Fruit fly (Drosophila melanogaster) whole organism, embryonic: ENCODE data around the gene CG42399.

ENCODE experiments used
- B-H2 ChIP-seq: fragments of 200-800 bp; sonication (Bioruptor generic); optimal IDR thresholded peaks from 2 replicates; lab custom pipeline; 2018; ENCODE audit warnings: missing biosample characterization, mild to moderate bottlenecking, missing genetic modification characterization
- CG10147 ChIP-seq: fragments of 200-800 bp; sonication (Bioruptor generic); optimal IDR thresholded peaks from 2 replicates; lab custom pipeline; 2019; ENCODE audit warnings: missing biosample characterization, mild to moderate bottlenecking, missing genetic modification characterization, moderate library complexity
- CG10431 ChIP-seq: fragments of 200-800 bp; sonication (Bioruptor generic); optimal IDR thresholded peaks from 3 replicates; lab custom pipeline; 2018; ENCODE audit warnings: missing biosample characterization, mild to moderate bottlenecking, missing genetic modification characterization
- CG11247 ChIP-seq: fragments of 200-800 bp; sonication (Bioruptor generic); IDR thresholded peaks from 2 replicates; pipeline ENCODE4 v1.3.6; 2022; ENCODE audit warnings: missing biosample characterization, missing genetic modification characterization
- CG12769 ChIP-seq: fragments of 200-800 bp; sonication (Bioruptor generic); optimal IDR thresholded peaks from 2 replicates; lab custom pipeline; 2019; ENCODE audit warnings: missing biosample characterization, mild to moderate bottlenecking, missing genetic modification characterization, moderate library complexity
- CG13287 ChIP-seq: fragments of 200-800 bp; sonication (Bioruptor generic); IDR thresholded peaks from 2 replicates; pipeline ENCODE4 v1.3.6; 2022; ENCODE audit warnings: missing biosample characterization, missing genetic modification characterization; ENCODE audit not compliant: partially characterized antibody
- CG15269 ChIP-seq: fragments of 200-800 bp; sonication (Bioruptor generic); optimal IDR thresholded peaks from 2 replicates; lab custom pipeline; 2018; ENCODE audit warnings: missing biosample characterization, mild to moderate bottlenecking, missing genetic modification characterization, moderate library complexity
- CG18011 ChIP-seq: fragments of 200-800 bp; sonication (Bioruptor generic); optimal IDR thresholded peaks from 2 replicates; lab custom pipeline; 2017; ENCODE audit warnings: missing biosample characterization, missing genetic modification characterization, mild to moderate bottlenecking, moderate library complexity, missing genotype
- CG18476 ChIP-seq: fragments of 200-800 bp; sonication (Bioruptor generic); optimal IDR thresholded peaks from 2 replicates; lab custom pipeline; 2016; ENCODE audit warnings: missing biosample characterization, mild to moderate bottlenecking, missing genetic modification characterization
- CG18619 ChIP-seq: fragments of 200-800 bp; sonication (Bioruptor generic); optimal IDR thresholded peaks from 3 replicates; lab custom pipeline; 2017; ENCODE audit warnings: missing biosample characterization, mild to moderate bottlenecking, missing genetic modification characterization
- CG2678 ChIP-seq: fragments of 200-800 bp; sonication (Bioruptor generic); optimal IDR thresholded peaks from 3 replicates; lab custom pipeline; 2019; ENCODE audit warnings: missing biosample characterization, mild to moderate bottlenecking, missing genetic modification characterization, moderate library complexity
- CG5245 ChIP-seq: fragments of 200-800 bp; sonication (Bioruptor generic); optimal IDR thresholded peaks from 3 replicates; lab custom pipeline; 2016; ENCODE audit warnings: missing biosample characterization, missing genetic modification characterization
- CG6254 ChIP-seq: fragments of 200-800 bp; sonication (Bioruptor generic); optimal IDR thresholded peaks from 3 replicates; lab custom pipeline; 2017; ENCODE audit warnings: mild to moderate bottlenecking, missing biosample characterization, missing genetic modification reagents, missing genetic modification characterization
- CG6683 ChIP-seq: fragments of 200-800 bp; sonication (Bioruptor generic); optimal IDR thresholded peaks from 2 replicates; lab custom pipeline; 2017; ENCODE audit warnings: missing biosample characterization, mild to moderate bottlenecking, missing genetic modification characterization, missing genetic modification reagents
- CG7372 ChIP-seq: fragments of 200-800 bp; sonication (Bioruptor generic); IDR thresholded peaks from 2 replicates; pipeline ENCODE4 v1.3.6; 2022; ENCODE audit warnings: missing biosample characterization, missing genetic modification characterization
- CG7928 ChIP-seq: fragments of 200-800 bp; sonication (Bioruptor generic); optimal IDR thresholded peaks from 2 replicates; lab custom pipeline; 2017; ENCODE audit warnings: missing biosample characterization, mild to moderate bottlenecking, missing genetic modification characterization
- CkIIα-i1 ChIP-seq: fragments of 200-800 bp; sonication (Bioruptor generic); IDR thresholded peaks from 2 replicates; pipeline ENCODE4 v1.3.6; 2022; ENCODE audit warnings: missing biosample characterization, missing genetic modification characterization
- Fer3 ChIP-seq: fragments of 200-800 bp; sonication (Bioruptor generic); optimal IDR thresholded peaks from 2 replicates; lab custom pipeline; 2018; ENCODE audit warnings: missing biosample characterization, mild to moderate bottlenecking, missing genetic modification characterization, moderate library complexity
- Gug ChIP-seq: fragments of 200-800 bp; sonication (Bioruptor generic); IDR thresholded peaks from 4 replicates; pipeline ENCODE4 v1.3.6; 2022; ENCODE audit warnings: missing biosample characterization, missing genetic modification characterization
- HLHmδ ChIP-seq: fragments of 200-800 bp; sonication (Bioruptor generic); optimal IDR thresholded peaks from 2 replicates; lab custom pipeline; 2018; ENCODE audit warnings: missing biosample characterization, mild to moderate bottlenecking, missing genetic modification characterization, moderate library complexity
- HmgD ChIP-seq: fragments of 200-800 bp; sonication (Bioruptor generic); optimal IDR thresholded peaks from 3 replicates; lab custom pipeline; 2016; ENCODE audit warnings: missing biosample characterization, missing genetic modification characterization
- HmgZ ChIP-seq: fragments of 200-800 bp; sonication (Bioruptor generic); optimal IDR thresholded peaks from 2 replicates; lab custom pipeline; 2018; ENCODE audit warnings: missing biosample characterization, mild to moderate bottlenecking, missing genetic modification characterization
- Hmx ChIP-seq: fragments of 200-800 bp; sonication (Bioruptor generic); optimal IDR thresholded peaks from 2 replicates; lab custom pipeline; 2016; ENCODE audit warnings: missing biosample characterization, missing genetic modification characterization
- Mrtf ChIP-seq: fragments of 200-800 bp; sonication (Bioruptor generic); IDR thresholded peaks from 3 replicates; pipeline ENCODE4 v1.3.6; 2022; ENCODE audit warnings: missing biosample characterization, missing genetic modification characterization
- Sox102F ChIP-seq: fragments of 200-800 bp; sonication (Bioruptor generic); optimal IDR thresholded peaks from 2 replicates; lab custom pipeline; 2018; ENCODE audit warnings: missing biosample characterization, mild to moderate bottlenecking, missing genetic modification characterization, moderate library complexity
- Sry-β ChIP-seq: fragments of 200-800 bp; sonication (Bioruptor generic); optimal IDR thresholded peaks from 2 replicates; lab custom pipeline; 2018; ENCODE audit warnings: missing biosample characterization, mild to moderate bottlenecking, missing genetic modification characterization, moderate library complexity
- ac ChIP-seq: fragments of 200-800 bp; sonication (Bioruptor generic); optimal IDR thresholded peaks from 3 replicates; lab custom pipeline; 2017; ENCODE audit warnings: missing biosample characterization, mild to moderate bottlenecking, missing genetic modification characterization
- ash1 ChIP-seq: fragments of 200-800 bp; sonication (Bioruptor generic); optimal IDR thresholded peaks from 2 replicates; lab custom pipeline; 2018; ENCODE audit warnings: missing biosample characterization, mild to moderate bottlenecking, missing genetic modification characterization
- corto ChIP-seq: fragments of 200-800 bp; sonication (Bioruptor generic); optimal IDR thresholded peaks from 2 replicates; lab custom pipeline; 2016; ENCODE audit warnings: missing biosample characterization, mild to moderate bottlenecking, missing genetic modification characterization, moderate library complexity
- cwo ChIP-seq: fragments of 200-800 bp; sonication (Bioruptor generic); optimal IDR thresholded peaks from 3 replicates; lab custom pipeline; 2017; ENCODE audit warnings: missing biosample characterization, missing genetic modification characterization, mild to moderate bottlenecking, moderate library complexity, missing genetic modification reagents
- danr ChIP-seq: fragments of 200-800 bp; sonication (Bioruptor generic); IDR thresholded peaks from 2 replicates; pipeline ENCODE4 v1.3.6; 2022; ENCODE audit warnings: missing biosample characterization, missing genetic modification characterization
- dimm ChIP-seq: fragments of 200-800 bp; sonication (Bioruptor generic); IDR thresholded peaks from 2 replicates; pipeline ENCODE4 v1.3.6; 2022; ENCODE audit warnings: missing biosample characterization, missing genetic modification characterization
- disco-r ChIP-seq: fragments of 200-800 bp; sonication (Bioruptor generic); optimal IDR thresholded peaks from 2 replicates; lab custom pipeline; 2016; ENCODE audit warnings: missing biosample characterization, missing genetic modification characterization
- en ChIP-seq: fragments of 200-800 bp; sonication (Bioruptor generic); optimal IDR thresholded peaks from 2 replicates; lab custom pipeline; 2016; ENCODE audit warnings: missing biosample characterization, missing genetic modification characterization
- ewg ChIP-seq: fragments of 200-800 bp; sonication (Bioruptor generic); optimal IDR thresholded peaks from 3 replicates; lab custom pipeline; 2017; ENCODE audit warnings: mild to moderate bottlenecking, missing biosample characterization, missing genetic modification reagents, missing genetic modification characterization
- grau ChIP-seq: fragments of 200-800 bp; optimal IDR thresholded peaks from 3 replicates; lab custom pipeline; 2019; ENCODE audit warnings: missing biosample characterization, mild to moderate bottlenecking, missing genetic modification characterization, moderate library complexity
- kah ChIP-seq: fragments of 200-800 bp; sonication (Bioruptor generic); optimal IDR thresholded peaks from 2 replicates; lab custom pipeline; 2018; ENCODE audit warnings: missing biosample characterization, mild to moderate bottlenecking, missing genetic modification characterization
- ken ChIP-seq: fragments of 200-800 bp; sonication (Bioruptor generic); IDR thresholded peaks from 3 replicates; pipeline ENCODE4 v1.3.6; 2022; ENCODE audit warnings: missing biosample characterization, missing genetic modification characterization
- klu ChIP-seq: fragments of 200-800 bp; sonication (Bioruptor generic); IDR thresholded peaks from 2 replicates; pipeline ENCODE4 v1.3.6; 2022; ENCODE audit warnings: missing biosample characterization, missing genetic modification characterization
- lov ChIP-seq, 2 experiments: fragments of 200-800 bp in 1 of 2; fragments of >200 bp in 1 of 2; sonication (Bioruptor generic) in 1 of 2; IDR thresholded peaks in 1 of 2; optimal IDR thresholded peaks in 1 of 2; 2 replicates in 1 of 2; 3 replicates in 1 of 2; pipeline versions ENCODE4 v1.3.6 to Lab custom; 2017 to 2022; ENCODE audit warnings: missing biosample characterization in 1 of 2, missing genetic modification characterization in 1 of 2
- maf-S ChIP-seq: fragments of 200-800 bp; sonication (Bioruptor generic); optimal IDR thresholded peaks from 2 replicates; lab custom pipeline; 2016; ENCODE audit warnings: missing biosample characterization, missing genetic modification characterization
- onecut ChIP-seq: fragments of 200-800 bp; sonication (Bioruptor generic); IDR thresholded peaks from 2 replicates; pipeline ENCODE4 v1.3.6; 2022; ENCODE audit warnings: missing biosample characterization, missing genetic modification characterization
- ranshi ChIP-seq: fragments of 200-800 bp; sonication (Bioruptor generic); IDR thresholded peaks from 2 replicates; pipeline ENCODE4 v1.3.6; 2022; ENCODE audit warnings: missing biosample characterization, missing genetic modification characterization
- repo ChIP-seq: fragments of 200-800 bp; sonication (Bioruptor generic); optimal IDR thresholded peaks from 2 replicates; lab custom pipeline; 2016; ENCODE audit warnings: missing biosample characterization, missing genetic modification characterization
- sr ChIP-seq: fragments of 200-800 bp; sonication (Bioruptor generic); IDR thresholded peaks from 3 replicates; pipeline ENCODE4 v1.3.6; 2022; ENCODE audit warnings: missing biosample characterization, missing genetic modification characterization
- ssp ChIP-seq: fragments of 200-800 bp; sonication (Bioruptor generic); IDR thresholded peaks from 2 replicates; pipeline ENCODE4 v1.3.6; 2022; ENCODE audit warnings: missing biosample characterization, missing genetic modification characterization
- trem ChIP-seq: fragments of 200-800 bp; optimal IDR thresholded peaks from 3 replicates; lab custom pipeline; 2019; ENCODE audit warnings: missing biosample characterization, mild to moderate bottlenecking, missing genetic modification characterization, moderate library complexity

The CG42399 gene

dm6 chr2L:114429-114828 is 38.7 kb downstream of the CG42399 start, which contains the start of gene ND-15 (continued):
- TF ChIP-seq CG11247 (GFP tag; lab: Robert Waterston, UW), result no peak
- TF ChIP-seq CG18011 (GFP tag; lab: Kevin White, UChicago), result no peak
- no peak for TF ChIP-seq CkIIα-i1 (GFP tag; lab: Robert Waterston, UW)
- TF ChIP-seq CG10147, result no peak
- peak; percentile 65 for TF ChIP-seq ewg (GFP tag; lab: Kevin White, UChicago)
- no peak for TF ChIP-seq disco-r
- no peak for TF ChIP-seq sr (GFP tag; lab: Robert Waterston, UW)
- TF ChIP-seq ken, result no peak
- TF ChIP-seq dimm (GFP tag; lab: Robert Waterston, UW), result no peak
- TF ChIP-seq HmgZ (tag; lab: Kevin White, UChicago), result peak; percentile 44
- no peak for TF ChIP-seq ssp (GFP tag; lab: Robert Waterston, UW)
- TF ChIP-seq ranshi (GFP tag; lab: Robert Waterston, UW), result no peak
- no peak for TF ChIP-seq CG18476 (GFP tag; lab: Kevin White, UChicago)
- TF ChIP-seq cwo (GFP tag; lab: Kevin White, UChicago), result no peak
- TF ChIP-seq CG7928 (GFP tag; lab: Kevin White, UChicago), result peak; percentile 19
- no peak for TF ChIP-seq repo (GFP tag; lab: Kevin White, UChicago)
- no peak for TF ChIP-seq HmgD (GFP tag; lab: Kevin White, UChicago)
- no peak for TF ChIP-seq Mrtf (GFP tag; lab: Robert Waterston, UW)
- TF ChIP-seq CG12769 (tag; lab: Kevin White, UChicago), result peak; percentile 74
- TF ChIP-seq corto (GFP tag; lab: Kevin White, UChicago), result no peak
- TF ChIP-seq onecut (GFP tag; lab: Robert Waterston, UW), result no peak
- TF ChIP-seq danr (GFP tag; lab: Robert Waterston, UW), result no peak
- TF ChIP-seq CG6683 (GFP tag; lab: Kevin White, UChicago), result no peak
- TF ChIP-seq, all 482 proteins: peak for 62

dm6 chr2L:110046-110445 is 43.1 kb downstream of the CG42399 start:
- no peak for TF ChIP-seq CG2678 (tag; lab: Kevin White, UChicago)
- TF ChIP-seq HLHmδ, result no peak
- TF ChIP-seq en, result no peak
- TF ChIP-seq grau (tag; lab: Kevin White, UChicago), result no peak
- no peak for TF ChIP-seq danr (GFP tag; lab: Robert Waterston, UW)
- no peak for TF ChIP-seq ac (GFP tag; lab: Kevin White, UChicago)
- no peak for TF ChIP-seq Sry-β (GFP tag; lab: Kevin White, UChicago)

- TF ChIP-seq Fer3 (tag; lab: Kevin White, UChicago) (no peak), ash1 (GFP tag; lab: Kevin White, UChicago) (no peak), disco-r (no peak), Gug (GFP tag; lab: Robert Waterston, UW) (no peak), klu (GFP tag; lab: Robert Waterston, UW) (no peak), Sox102F (no peak), danr (GFP tag; lab: Robert Waterston, UW) (no peak), kah (GFP tag; lab: Kevin White, UChicago) (peak; percentile 22), CG13287 (GFP tag; lab: Robert Waterston, UW) (peak; percentile 33; the same call in 1 of the 2 replicates), Hmx (GFP tag; lab: Kevin White, UChicago) (no peak), lov (optimal IDR thresholded peaks at IDR 0.05; lab: Kevin White, UChicago) (no peak), lov (GFP tag; IDR thresholded peaks at IDR 0.05; lab: Robert Waterston, UW) (no peak), CG18619 (GFP tag; lab: Kevin White, UChicago) (no peak), CG7372 (GFP tag; lab: Robert Waterston, UW) (no peak), maf-S (GFP tag; lab: Kevin White, UChicago) (no peak), CG10431 (GFP tag; lab: Kevin White, UChicago) (no peak), trem (tag; lab: Kevin White, UChicago) (no peak), CG5245 (no peak), CG15269 (tag; lab: Kevin White, UChicago) (no peak), B-H2 (GFP tag; lab: Kevin White, UChicago) (no peak), CG6254 (GFP tag; lab: Kevin White, UChicago) (no peak)
Measured at dm6 chr2L:109098-109799, 43.9 kb downstream of the CG42399 start.
